Worm (Caenorhabditis elegans) whole organism, young adult: ENCODE results near the gene srh-296.
A peak's percentile ranks its signal among the peaks of the same experiment; 100 is the strongest.
"Not testable (repeated sequence)": the region's sequence is repeated elsewhere in the genome, so short reads cannot be mapped to it uniquely, and the experiment has no call there.

Experiments used
- F55B11.4 ChIP-seq: sonication (generic microtip); optimal IDR thresholded peaks from 2 replicates; lab custom pipeline; 2016; ENCODE audit warnings: missing compliant biosample characterization, missing genetic modification characterization, borderline replicate concordance; ENCODE audit not compliant: insufficient read depth
- T26A5.8 ChIP-seq: sonication (generic microtip); optimal IDR thresholded peaks from 2 replicates; lab custom pipeline; 2016; ENCODE audit warnings: missing genetic modification characterization, missing compliant biosample characterization
- athp-1 ChIP-seq: sonication (generic microtip); optimal IDR thresholded peaks from 2 replicates; lab custom pipeline; 2017; ENCODE audit warnings: mild to moderate bottlenecking, missing genetic modification characterization, missing compliant biosample characterization
- ceh-79 ChIP-seq: sonication (generic microtip); optimal IDR thresholded peaks from 2 replicates; lab custom pipeline; 2017; ENCODE audit warnings: mild to moderate bottlenecking, missing genetic modification characterization, missing compliant biosample characterization
- ekl-4 ChIP-seq: fragments of 200-800 bp; sonication (Bioruptor generic); IDR thresholded peaks from 2 replicates; pipeline ENCODE4 v1.3.6; 2022; ENCODE audit warnings: missing genetic modification reagents, missing genetic modification characterization, missing compliant biosample characterization
- let-607 ChIP-seq, 2 experiments: fragments of 200-800 bp in 1 of 2; sonication (Bioruptor generic) in 1 of 2; sonication (generic microtip) in 1 of 2; optimal IDR thresholded peaks; 2 replicates each; lab custom pipeline; 2016 to 2018; ENCODE audit warnings: mild to moderate bottlenecking in 2 of 2, missing compliant biosample characterization in 2 of 2, missing genetic modification characterization in 2 of 2, moderate library complexity in 2 of 2, missing genotype in 1 of 2
- lin-26 ChIP-seq: fragments of 200-800 bp; sonication (Bioruptor generic); IDR thresholded peaks from 2 replicates; pipeline ENCODE4 v1.3.6; 2022; ENCODE audit warnings: missing genetic modification reagents, missing genetic modification characterization, missing compliant biosample characterization
- madf-8 ChIP-seq: fragments of 200-800 bp; sonication (Bioruptor generic); conservative IDR thresholded peaks from 2 replicates; pipeline ENCODE4 v1.3.6; 2022; ENCODE audit warnings: missing genetic modification reagents, missing genetic modification characterization, missing compliant biosample characterization

DNA sequence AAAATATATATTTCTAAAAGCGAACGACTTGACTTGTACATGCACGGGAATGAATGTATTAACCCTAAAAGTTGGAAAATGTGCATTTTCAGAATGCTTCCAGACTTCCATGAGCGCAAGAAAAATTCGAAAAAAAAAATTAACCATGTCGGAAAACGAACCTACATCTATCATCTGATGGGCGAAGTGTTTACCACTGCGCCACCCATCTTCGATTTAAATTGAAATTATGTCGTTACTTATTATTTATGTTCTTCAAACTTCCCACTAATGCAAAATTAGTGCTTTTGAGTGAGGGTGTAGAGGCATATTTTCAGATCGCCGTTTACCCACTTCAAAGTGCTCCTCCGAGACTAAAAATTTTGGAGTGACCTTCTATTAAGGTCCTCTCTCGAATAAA is 16.2 kb downstream of the srh-296 start:
- not testable (repeated sequence) for TF ChIP-seq ekl-4 (GFP tag; lab: Robert Waterston, UW); T26A5.8 (tag; lab: Kevin White, UChicago); let-607 (tag; optimal IDR thresholded peaks at IDR 0.05; lab: Kevin White, UChicago); ceh-79 (tag; lab: Kevin White, UChicago); madf-8 (GFP tag; lab: Robert Waterston, UW); athp-1; F55B11.4
- TF ChIP-seq lin-26 (GFP tag; lab: Robert Waterston, UW): peak; percentile 57; the same call in 1 of the 2 replicates
